Worm (Caenorhabditis elegans) whole organism, L1 larva: ENCODE data around the gene T14B1.1.

ENCODE experiments used
- aha-1 ChIP-seq: fragments of 150-350 bp; optimal IDR thresholded peaks from 2 replicates; lab custom pipeline; 2014; ENCODE audit warnings: missing biosample characterization, missing genetic modification characterization
- ceh-90 ChIP-seq: sonication (generic microtip); optimal IDR thresholded peaks from 2 replicates; lab custom pipeline; 2016; ENCODE audit warnings: missing genetic modification characterization, missing compliant biosample characterization
- efl-3 ChIP-seq: fragments of 200-800 bp; sonication (Bioruptor generic); optimal IDR thresholded peaks from 2 replicates; lab custom pipeline; 2018; ENCODE audit warnings: mild to moderate bottlenecking, missing genetic modification characterization, missing compliant biosample characterization
- egl-27 ChIP-seq, 2 experiments: fragments of 150-350 bp in 1 of 2; sonication (generic microtip); optimal IDR thresholded peaks; 3 replicates each; lab custom pipeline; 2017 to 2018; ENCODE audit warnings: missing biosample characterization in 2 of 2, missing genetic modification characterization in 2 of 2, missing genetic modification reagents in 2 of 2
- elt-3 ChIP-seq, 6 experiments: fragments of 150-350 bp in 1 of 6; sonication (generic microtip); optimal IDR thresholded peaks; 2 replicates each; lab custom pipeline; 2017 to 2018; ENCODE audit warnings: missing biosample characterization in 6 of 6, missing genetic modification characterization in 6 of 6, inconsistent platforms in 1 of 6
- fkh-10 ChIP-seq: sonication (generic microtip); optimal IDR thresholded peaks from 2 replicates; lab custom pipeline; 2017; ENCODE audit warnings: missing biosample characterization, missing genetic modification reagents, missing genetic modification characterization
- fos-1 ChIP-seq: fragments of 150-350 bp; optimal IDR thresholded peaks from 2 replicates; lab custom pipeline; 2014; ENCODE audit warnings: missing biosample characterization, missing genetic modification characterization
- nhr-12 ChIP-seq: sonication (generic microtip); optimal IDR thresholded peaks from 2 replicates; lab custom pipeline; 2017; ENCODE audit warnings: missing biosample characterization, missing genetic modification characterization
- nhr-90 ChIP-seq: sonication (generic microtip); optimal IDR thresholded peaks from 2 replicates; lab custom pipeline; 2016; ENCODE audit warnings: mild to moderate bottlenecking, missing genetic modification characterization, missing compliant biosample characterization; ENCODE audit not compliant: poor library complexity
- tbx-2 ChIP-seq: sonication (generic microtip); optimal IDR thresholded peaks from 2 replicates; lab custom pipeline; 2016; ENCODE audit warnings: missing genetic modification characterization, missing compliant biosample characterization
- unc-86 ChIP-seq: sonication (generic microtip); optimal IDR thresholded peaks from 2 replicates; lab custom pipeline; 2016; ENCODE audit warnings: missing genetic modification characterization, missing compliant biosample characterization
- zag-1 ChIP-seq: fragments of 150-350 bp; optimal IDR thresholded peaks from 2 replicates; lab custom pipeline; 2014; ENCODE audit warnings: missing biosample characterization, missing genetic modification characterization

- no peak for TF ChIP-seq ceh-90 (tag; lab: Kevin White, UChicago)
- TF ChIP-seq fos-1 (tag; lab: Kevin White, UChicago): no peak
- no peak for TF ChIP-seq unc-86 (tag; lab: Kevin White, UChicago)
- TF ChIP-seq egl-27 (tag; optimal IDR thresholded peaks at IDR 0.05; lab: Kevin White, UChicago): no peak
- no peak for TF ChIP-seq aha-1 (tag; lab: Kevin White, UChicago)
- no peak for TF ChIP-seq tbx-2 (tag; lab: Kevin White, UChicago)
- no peak for TF ChIP-seq nhr-90 (tag; lab: Kevin White, UChicago)
- no peak for TF ChIP-seq fkh-10
- TF ChIP-seq efl-3 (GFP tag; lab: Kevin White, UChicago): no peak
- TF ChIP-seq nhr-12 (tag; lab: Kevin White, UChicago): no peak
- TF ChIP-seq zag-1 (tag; lab: Kevin White, UChicago): no peak
- TF ChIP-seq elt-3 (tag; optimal IDR thresholded peaks at IDR 0.05; lab: Kevin White, UChicago): no peak
These were observed 39.0 kb downstream of the T14B1.1 start for ce11 chrX:9629552-9629951.
